Fruit fly (Drosophila melanogaster) whole organism, embryonic: ENCODE measurements around the gene CG6738.

Source experiments
- Bgb ChIP-seq: fragments of 200-800 bp; sonication (Bioruptor generic); IDR thresholded peaks from 2 replicates; pipeline ENCODE4 v1.3.6; 2022; ENCODE audit warnings: missing biosample characterization, missing genetic modification characterization; ENCODE audit not compliant: partially characterized antibody
- CG10209 ChIP-seq: fragments of 200-800 bp; sonication (Bioruptor generic); optimal IDR thresholded peaks from 3 replicates; lab custom pipeline; 2017; ENCODE audit warnings: missing biosample characterization, mild to moderate bottlenecking, missing genetic modification characterization, missing genetic modification reagents
- CG10431 ChIP-seq: fragments of 200-800 bp; sonication (Bioruptor generic); optimal IDR thresholded peaks from 3 replicates; lab custom pipeline; 2018; ENCODE audit warnings: missing biosample characterization, mild to moderate bottlenecking, missing genetic modification characterization
- CG10462 ChIP-seq: fragments of 200-800 bp; sonication (Bioruptor generic); optimal IDR thresholded peaks from 2 replicates; lab custom pipeline; 2016; ENCODE audit warnings: missing biosample characterization, missing genetic modification characterization
- CG11093 ChIP-seq: fragments of 200-800 bp; sonication (Bioruptor generic); IDR thresholded peaks from 3 replicates; pipeline ENCODE4 v1.3.6; 2022; ENCODE audit warnings: missing biosample characterization, missing genetic modification characterization
- CG12219 ChIP-seq: fragments of 200-800 bp; sonication (Bioruptor generic); optimal IDR thresholded peaks from 3 replicates; lab custom pipeline; 2018; ENCODE audit warnings: missing biosample characterization, mild to moderate bottlenecking, missing genetic modification characterization
- CG13287 ChIP-seq: fragments of 200-800 bp; sonication (Bioruptor generic); IDR thresholded peaks from 2 replicates; pipeline ENCODE4 v1.3.6; 2022; ENCODE audit warnings: missing biosample characterization, missing genetic modification characterization; ENCODE audit not compliant: partially characterized antibody
- CG14860 ChIP-seq: fragments of 200-800 bp; sonication (Bioruptor generic); IDR thresholded peaks from 3 replicates; pipeline ENCODE4 v1.3.6; 2022; ENCODE audit warnings: missing biosample characterization, missing genetic modification characterization; ENCODE audit not compliant: partially characterized antibody
- CG15514 ChIP-seq: fragments of 200-800 bp; sonication (Bioruptor generic); optimal IDR thresholded peaks from 3 replicates; lab custom pipeline; 2017; ENCODE audit warnings: missing biosample characterization, missing genetic modification characterization, mild to moderate bottlenecking, moderate library complexity, missing genetic modification reagents
- CG1603 ChIP-seq: fragments of 200-800 bp; sonication (Bioruptor generic); optimal IDR thresholded peaks from 2 replicates; lab custom pipeline; 2019; ENCODE audit warnings: missing biosample characterization, mild to moderate bottlenecking, missing genetic modification characterization, moderate library complexity
- CG16863 ChIP-seq: fragments of 200-800 bp; sonication (Bioruptor generic); optimal IDR thresholded peaks from 3 replicates; lab custom pipeline; 2016; ENCODE audit warnings: missing biosample characterization, missing genetic modification characterization
- CG17359 ChIP-seq: fragments of 200-800 bp; sonication (Bioruptor generic); optimal IDR thresholded peaks from 3 replicates; lab custom pipeline; 2018; ENCODE audit warnings: missing biosample characterization, mild to moderate bottlenecking, missing genetic modification characterization, moderate library complexity
- CG31441 ChIP-seq: fragments of 200-800 bp; sonication (Bioruptor generic); IDR thresholded peaks from 2 replicates; pipeline ENCODE4 v1.3.6; 2022; ENCODE audit warnings: missing biosample characterization, missing genetic modification characterization
- CG42726 ChIP-seq: fragments of 200-800 bp; sonication (Bioruptor generic); IDR thresholded peaks from 2 replicates; pipeline ENCODE4 v1.3.6; 2022; ENCODE audit warnings: missing biosample characterization, missing genetic modification characterization; ENCODE audit not compliant: partially characterized antibody
- CG5245 ChIP-seq: fragments of 200-800 bp; sonication (Bioruptor generic); optimal IDR thresholded peaks from 3 replicates; lab custom pipeline; 2016; ENCODE audit warnings: missing biosample characterization, missing genetic modification characterization
- CG8388 ChIP-seq: fragments of 200-800 bp; sonication (Bioruptor generic); optimal IDR thresholded peaks from 2 replicates; lab custom pipeline; 2019; ENCODE audit warnings: missing biosample characterization, mild to moderate bottlenecking, missing genetic modification characterization, moderate library complexity
- Dll ChIP-seq: fragments of 200-800 bp; sonication (Bioruptor generic); IDR thresholded peaks from 4 replicates; pipeline ENCODE4 v1.3.6; 2022; ENCODE audit warnings: missing biosample characterization, missing genetic modification characterization; ENCODE audit not compliant: partially characterized antibody
- Dp ChIP-seq: fragments of 200-800 bp; sonication (Bioruptor generic); optimal IDR thresholded peaks from 2 replicates; lab custom pipeline; 2018; ENCODE audit warnings: missing biosample characterization, mild to moderate bottlenecking, missing genetic modification characterization, moderate library complexity
- Ets65A ChIP-seq: fragments of 200-800 bp; sonication (Bioruptor generic); peaks from one replicate; lab custom pipeline; 2016; ENCODE audit warnings: missing biosample characterization, missing genetic modification characterization
- Fer3 ChIP-seq: fragments of 200-800 bp; sonication (Bioruptor generic); optimal IDR thresholded peaks from 2 replicates; lab custom pipeline; 2018; ENCODE audit warnings: missing biosample characterization, mild to moderate bottlenecking, missing genetic modification characterization, moderate library complexity
- HmgZ ChIP-seq: fragments of 200-800 bp; sonication (Bioruptor generic); optimal IDR thresholded peaks from 2 replicates; lab custom pipeline; 2018; ENCODE audit warnings: missing biosample characterization, mild to moderate bottlenecking, missing genetic modification characterization
- Hmx ChIP-seq: fragments of 200-800 bp; sonication (Bioruptor generic); optimal IDR thresholded peaks from 2 replicates; lab custom pipeline; 2016; ENCODE audit warnings: missing biosample characterization, missing genetic modification characterization
- Med ChIP-seq: fragments of 200-800 bp; sonication (Bioruptor generic); peaks from one replicate; lab custom pipeline; 2016; ENCODE audit warnings: missing biosample characterization, missing genetic modification characterization, mild to moderate bottlenecking, inconsistent platforms, moderate library complexity
- NFAT ChIP-seq: fragments of 200-800 bp; sonication (Bioruptor generic); IDR thresholded peaks from 2 replicates; pipeline ENCODE4 v1.3.6; 2022; ENCODE audit warnings: missing biosample characterization, missing genetic modification characterization
- Nf-YC ChIP-seq: fragments of 200-800 bp; optimal IDR thresholded peaks from 3 replicates; lab custom pipeline; 2019; ENCODE audit warnings: missing biosample characterization, mild to moderate bottlenecking, missing genetic modification characterization, moderate library complexity
- Oli ChIP-seq: fragments of 200-800 bp; sonication (Bioruptor generic); optimal IDR thresholded peaks from 2 replicates; lab custom pipeline; 2018; ENCODE audit warnings: missing biosample characterization, mild to moderate bottlenecking, missing genetic modification characterization, moderate library complexity
- Opbp ChIP-seq: fragments of 200-800 bp; sonication (Bioruptor generic); IDR thresholded peaks from 3 replicates; pipeline ENCODE4 v1.3.6; 2022; ENCODE audit warnings: missing biosample characterization, missing genetic modification characterization; ENCODE audit not compliant: partially characterized antibody
- Sin3A ChIP-seq: fragments of >200 bp; optimal IDR thresholded peaks from 2 replicates; lab custom pipeline; 2018
- Sry-β ChIP-seq: fragments of 200-800 bp; sonication (Bioruptor generic); optimal IDR thresholded peaks from 2 replicates; lab custom pipeline; 2018; ENCODE audit warnings: missing biosample characterization, mild to moderate bottlenecking, missing genetic modification characterization, moderate library complexity
- TFAM ChIP-seq: fragments of 200-800 bp; sonication (Bioruptor generic); optimal IDR thresholded peaks from 2 replicates; lab custom pipeline; 2017; ENCODE audit warnings: missing biosample characterization, missing genetic modification characterization, inconsistent platforms
- Trl ChIP-seq, 3 experiments: fragments of >200 bp in 2 of 3; fragments of 200-800 bp in 1 of 3; sonication (Bioruptor generic) in 1 of 3; optimal IDR thresholded peaks; 2 replicates in 1 of 3; 3 replicates in 2 of 3; lab custom pipeline; 2016 to 2017; ENCODE audit warnings: missing biosample characterization in 1 of 3, missing genetic modification characterization in 1 of 3
- abd-A ChIP-seq: fragments of 200-800 bp; sonication (Bioruptor generic); optimal IDR thresholded peaks from 3 replicates; lab custom pipeline; 2019; ENCODE audit warnings: missing biosample characterization, mild to moderate bottlenecking, missing genetic modification characterization, moderate library complexity
- aop ChIP-seq: fragments of 200-800 bp; sonication (Bioruptor generic); IDR thresholded peaks from 2 replicates; pipeline ENCODE4 v1.3.6; 2022; ENCODE audit warnings: missing biosample characterization, missing genetic modification characterization
- br ChIP-seq: fragments of >200 bp; optimal IDR thresholded peaks from 2 replicates; lab custom pipeline; 2017
- cato ChIP-seq: fragments of 200-800 bp; sonication (Bioruptor generic); optimal IDR thresholded peaks from 2 replicates; lab custom pipeline; 2016; ENCODE audit warnings: missing biosample characterization, missing genetic modification characterization, borderline replicate concordance
- disco-r ChIP-seq: fragments of 200-800 bp; sonication (Bioruptor generic); optimal IDR thresholded peaks from 2 replicates; lab custom pipeline; 2016; ENCODE audit warnings: missing biosample characterization, missing genetic modification characterization
- dm ChIP-seq: fragments of 200-800 bp; sonication (Bioruptor generic); optimal IDR thresholded peaks from 3 replicates; lab custom pipeline; 2016; ENCODE audit warnings: missing biosample characterization, missing genetic modification characterization
- dmrt11E ChIP-seq: fragments of 200-800 bp; sonication (Bioruptor generic); optimal IDR thresholded peaks from 3 replicates; lab custom pipeline; 2018; ENCODE audit warnings: missing biosample characterization, mild to moderate bottlenecking, missing genetic modification characterization, moderate library complexity
- fd96Cb ChIP-seq: fragments of 200-800 bp; sonication (Bioruptor generic); optimal IDR thresholded peaks from 2 replicates; lab custom pipeline; 2018; ENCODE audit warnings: missing biosample characterization, mild to moderate bottlenecking, missing genetic modification characterization, moderate library complexity
- inv ChIP-seq: fragments of 200-800 bp; sonication (Bioruptor generic); IDR thresholded peaks from 2 replicates; pipeline ENCODE4 v1.3.6; 2022; ENCODE audit warnings: missing biosample characterization, missing genetic modification characterization; ENCODE audit not compliant: partially characterized antibody
- jigr1 ChIP-seq: fragments of 200-800 bp; sonication (Bioruptor generic); IDR thresholded peaks from 3 replicates; pipeline ENCODE4 v1.3.6; 2022; ENCODE audit warnings: missing biosample characterization, missing genetic modification characterization
- knrl ChIP-seq: fragments of 200-800 bp; sonication (Bioruptor generic); IDR thresholded peaks from 3 replicates; pipeline ENCODE4 v1.3.6; 2022; ENCODE audit warnings: missing biosample characterization, missing genetic modification characterization; ENCODE audit not compliant: partially characterized antibody
- pita ChIP-seq: fragments of 200-800 bp; sonication (Bioruptor generic); optimal IDR thresholded peaks from 2 replicates; lab custom pipeline; 2017; ENCODE audit warnings: missing biosample characterization, mild to moderate bottlenecking, missing genetic modification characterization
- psq ChIP-seq: fragments of 200-800 bp; sonication (Bioruptor generic); optimal IDR thresholded peaks from 2 replicates; lab custom pipeline; 2017; ENCODE audit warnings: missing biosample characterization, missing genetic modification characterization
- pzg ChIP-seq: fragments of 200-800 bp; sonication (Bioruptor generic); optimal IDR thresholded peaks from 3 replicates; lab custom pipeline; 2018; ENCODE audit warnings: missing biosample characterization, mild to moderate bottlenecking, missing genetic modification characterization, moderate library complexity
- ranshi ChIP-seq: fragments of 200-800 bp; sonication (Bioruptor generic); IDR thresholded peaks from 2 replicates; pipeline ENCODE4 v1.3.6; 2022; ENCODE audit warnings: missing biosample characterization, missing genetic modification characterization
- sens ChIP-seq: fragments of 200-800 bp; sonication (Bioruptor generic); peaks from one replicate; lab custom pipeline; 2016; ENCODE audit warnings: missing biosample characterization, missing genetic modification characterization
- sima ChIP-seq: fragments of 200-800 bp; sonication (Bioruptor generic); optimal IDR thresholded peaks from 2 replicates; lab custom pipeline; 2016; ENCODE audit warnings: missing biosample characterization, missing genetic modification characterization
- trh ChIP-seq: fragments of 200-800 bp; sonication (Bioruptor generic); optimal IDR thresholded peaks from 2 replicates; lab custom pipeline; 2016; ENCODE audit warnings: missing biosample characterization, missing genetic modification characterization
- yki ChIP-seq: fragments of >200 bp; optimal IDR thresholded peaks from 3 replicates; lab custom pipeline; 2018
- zen2 ChIP-seq: fragments of 200-800 bp; sonication (Bioruptor generic); IDR thresholded peaks from 3 replicates; pipeline ENCODE4 v1.3.6; 2022; ENCODE audit warnings: missing biosample characterization, missing genetic modification characterization; ENCODE audit not compliant: partially characterized antibody

CG6738 gene

DNA sequence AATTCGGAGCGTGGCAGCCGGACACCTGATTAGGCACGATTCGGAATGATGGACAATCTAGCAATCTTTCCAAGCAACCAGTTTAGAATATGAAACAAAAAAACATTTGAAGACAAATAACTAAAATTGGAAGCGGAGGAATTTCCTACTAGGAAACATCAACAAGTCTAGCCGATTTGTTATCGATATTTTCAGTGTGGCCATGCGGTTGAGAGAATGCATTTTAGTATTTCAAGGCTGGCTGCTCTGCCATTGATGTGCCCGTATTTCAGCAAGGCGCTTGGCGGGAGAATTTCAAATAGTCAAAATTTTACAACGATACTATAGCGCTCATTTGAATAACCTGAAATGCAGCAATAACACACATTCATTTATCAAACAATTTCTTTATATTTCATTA is 28.5 kb downstream of the CG6738 start, which contains the start of gene CG31457 (continued):
- TF ChIP-seq Opbp (GFP tag; lab: Robert Waterston, UW): peak; percentile 81
- TF ChIP-seq Nf-YC (tag; lab: Kevin White, UChicago): peak; percentile 10
- peak; percentile 82 for TF ChIP-seq CG1603 (tag; lab: Kevin White, UChicago)
- no peak for TF ChIP-seq CG17359 (tag; lab: Kevin White, UChicago)
- TF ChIP-seq CG42726 (GFP tag; lab: Robert Waterston, UW): peak; percentile 26; the same call in 1 of the 2 replicates
- TF ChIP-seq pzg (GFP tag; lab: Kevin White, UChicago): peak; percentile 95
- TF ChIP-seq CG13287 (GFP tag; lab: Robert Waterston, UW): peak; percentile 93
- TF ChIP-seq fd96Cb (tag; lab: Kevin White, UChicago): no peak
- peak; percentile 70 for TF ChIP-seq Sin3A
- no peak for TF ChIP-seq Oli (tag; lab: Kevin White, UChicago)
- TF ChIP-seq Sry-β (GFP tag; lab: Kevin White, UChicago): peak; percentile 43
- no peak for TF ChIP-seq NFAT (GFP tag; lab: Robert Waterston, UW)
- no peak for TF ChIP-seq CG16863 (GFP tag; lab: Kevin White, UChicago)
- TF ChIP-seq Fer3 (tag; lab: Kevin White, UChicago): no peak
- peak; percentile 76 for TF ChIP-seq inv (GFP tag; lab: Robert Waterston, UW)
- no peak for TF ChIP-seq jigr1
- no peak for TF ChIP-seq CG10209 (GFP tag; lab: Kevin White, UChicago)
- no peak for TF ChIP-seq sima (GFP tag; lab: Kevin White, UChicago)
- no peak for TF ChIP-seq sens
- no peak for TF ChIP-seq dmrt11E
- peak; percentile 76 for TF ChIP-seq knrl (GFP tag; lab: Robert Waterston, UW)
- no peak for TF ChIP-seq pita
- TF ChIP-seq CG5245 (GFP tag; lab: Kevin White, UChicago): no peak
- TF ChIP-seq Med (GFP tag; lab: Kevin White, UChicago): peak; percentile 87
- TF ChIP-seq TFAM (GFP tag; lab: Kevin White, UChicago): no peak
- no peak for TF ChIP-seq abd-A (tag; lab: Kevin White, UChicago)
- TF ChIP-seq Ets65A (GFP tag; lab: Kevin White, UChicago): peak; percentile 55
- no peak for TF ChIP-seq CG12219 (GFP tag; lab: Kevin White, UChicago)
- no peak for TF ChIP-seq disco-r (GFP tag; lab: Kevin White, UChicago)
- TF ChIP-seq HmgZ (tag; lab: Kevin White, UChicago): peak; percentile 77
- no peak for TF ChIP-seq Hmx (GFP tag; lab: Kevin White, UChicago)
- TF ChIP-seq Bgb (GFP tag; lab: Robert Waterston, UW): peak; percentile 84
- no peak for TF ChIP-seq cato (GFP tag; lab: Kevin White, UChicago)
- TF ChIP-seq CG11093 (GFP tag; lab: Robert Waterston, UW): no peak
- TF ChIP-seq dm: no peak
- TF ChIP-seq CG10431 (GFP tag; lab: Kevin White, UChicago): no peak
- TF ChIP-seq yki (lab: Kevin White, UChicago): no peak
- TF ChIP-seq CG15514 (GFP tag; lab: Kevin White, UChicago): peak; percentile 47
- TF ChIP-seq psq (GFP tag; lab: Kevin White, UChicago): no peak
- TF ChIP-seq Dll: peak; percentile 87
- TF ChIP-seq ranshi (GFP tag; lab: Robert Waterston, UW): no peak
- TF ChIP-seq CG10462: no peak
- TF ChIP-seq br: no peak
- peak; percentile 50; the same call in 2 of the 3 replicates for TF ChIP-seq zen2 (GFP tag; lab: Robert Waterston, UW)
- peak; percentile 98 for TF ChIP-seq Dp (GFP tag; lab: Kevin White, UChicago)
- TF ChIP-seq CG14860 (GFP tag; lab: Robert Waterston, UW): peak; percentile 55; the same call in 2 of the 3 replicates
- TF ChIP-seq CG8388 (GFP tag; lab: Kevin White, UChicago): no peak
- TF ChIP-seq trh (GFP tag; lab: Kevin White, UChicago): no peak
- TF ChIP-seq aop (GFP tag; lab: Robert Waterston, UW): no peak
- TF ChIP-seq Trl (optimal IDR thresholded peaks at IDR 0.05; lab: Kevin White, UChicago): no peak
- TF ChIP-seq Trl (GFP tag; optimal IDR thresholded peaks at IDR 0.05; lab: Kevin White, UChicago): no peak
- no peak for TF ChIP-seq CG31441 (GFP tag; lab: Robert Waterston, UW)
